Fruit fly (Drosophila melanogaster) whole organism, embryonic: ENCODE measurements around the gene Dlip1.

Source experiments
- Atf6 ChIP-seq: fragments of 200-800 bp; sonication (Bioruptor generic); IDR thresholded peaks from 2 replicates; pipeline ENCODE4 v1.3.6; 2022; ENCODE audit warnings: missing biosample characterization, missing genetic modification characterization
- CG10209 ChIP-seq: fragments of 200-800 bp; sonication (Bioruptor generic); optimal IDR thresholded peaks from 3 replicates; lab custom pipeline; 2017; ENCODE audit warnings: missing biosample characterization, mild to moderate bottlenecking, missing genetic modification characterization, missing genetic modification reagents
- CG10267 ChIP-seq: fragments of 200-800 bp; sonication (Bioruptor generic); optimal IDR thresholded peaks from 2 replicates; lab custom pipeline; 2018; ENCODE audit warnings: missing biosample characterization, mild to moderate bottlenecking, missing genetic modification characterization, moderate library complexity
- CG10979 ChIP-seq: fragments of 200-800 bp; sonication (Bioruptor generic); optimal IDR thresholded peaks from 2 replicates; lab custom pipeline; 2018; ENCODE audit warnings: missing biosample characterization, mild to moderate bottlenecking, missing genetic modification characterization, moderate library complexity
- CG12299 ChIP-seq: fragments of 200-800 bp; sonication (Bioruptor generic); optimal IDR thresholded peaks from 2 replicates; lab custom pipeline; 2018; ENCODE audit warnings: missing biosample characterization, mild to moderate bottlenecking, missing genetic modification characterization
- CG13424 ChIP-seq: fragments of 200-800 bp; sonication (Bioruptor generic); optimal IDR thresholded peaks from 2 replicates; lab custom pipeline; 2019; ENCODE audit warnings: missing biosample characterization, mild to moderate bottlenecking, missing genetic modification characterization, moderate library complexity
- CG13624 ChIP-seq: fragments of 200-800 bp; sonication (Bioruptor generic); optimal IDR thresholded peaks from 2 replicates; lab custom pipeline; 2016; ENCODE audit warnings: missing biosample characterization, missing genetic modification characterization
- CG14050 ChIP-seq: fragments of 200-800 bp; sonication (Bioruptor generic); IDR thresholded peaks from 3 replicates; pipeline ENCODE4 v1.3.6; 2022; ENCODE audit warnings: missing biosample characterization, missing genetic modification characterization
- CG15696 ChIP-seq: fragments of 200-800 bp; sonication (Bioruptor generic); optimal IDR thresholded peaks from 2 replicates; lab custom pipeline; 2019; ENCODE audit warnings: missing biosample characterization, mild to moderate bottlenecking, missing genetic modification characterization, moderate library complexity
- CG1602 ChIP-seq: fragments of 200-800 bp; sonication (Bioruptor generic); optimal IDR thresholded peaks from 3 replicates; lab custom pipeline; 2016; ENCODE audit warnings: missing biosample characterization, missing genetic modification characterization
- CG16815 ChIP-seq: fragments of 200-800 bp; sonication (Bioruptor generic); optimal IDR thresholded peaks from 3 replicates; lab custom pipeline; 2017; ENCODE audit warnings: missing biosample characterization, mild to moderate bottlenecking, missing genetic modification characterization
- CG17186 ChIP-seq: fragments of 200-800 bp; sonication (Bioruptor generic); optimal IDR thresholded peaks from 3 replicates; lab custom pipeline; 2017; ENCODE audit warnings: missing biosample characterization, missing genetic modification reagents, missing genetic modification characterization
- CG17385 ChIP-seq: fragments of 200-800 bp; sonication (Bioruptor generic); optimal IDR thresholded peaks from 3 replicates; lab custom pipeline; 2018; ENCODE audit warnings: missing biosample characterization, mild to moderate bottlenecking, missing genetic modification characterization
- CG3281 ChIP-seq: fragments of 200-800 bp; sonication (Bioruptor generic); optimal IDR thresholded peaks from 3 replicates; lab custom pipeline; 2017; ENCODE audit warnings: missing biosample characterization, mild to moderate bottlenecking, missing genetic modification characterization
- CG4424 ChIP-seq: fragments of 200-800 bp; sonication (Bioruptor generic); optimal IDR thresholded peaks from 3 replicates; lab custom pipeline; 2016; ENCODE audit warnings: missing biosample characterization, missing genetic modification characterization
- CG5953 ChIP-seq: fragments of 200-800 bp; sonication (Bioruptor generic); IDR thresholded peaks from 2 replicates; pipeline ENCODE4 v1.3.6; 2022; ENCODE audit warnings: missing biosample characterization, missing genetic modification characterization
- CG6689 ChIP-seq: fragments of 200-800 bp; sonication (Bioruptor generic); IDR thresholded peaks from 2 replicates; pipeline ENCODE4 v1.3.6; 2022; ENCODE audit warnings: missing biosample characterization, missing genetic modification characterization
- CG6813 ChIP-seq: fragments of 200-800 bp; sonication (Bioruptor generic); optimal IDR thresholded peaks from 2 replicates; lab custom pipeline; 2017; ENCODE audit warnings: missing biosample characterization, missing genetic modification characterization, mild to moderate bottlenecking, moderate library complexity, missing genetic modification reagents
- CG7271 ChIP-seq: fragments of 200-800 bp; sonication (Bioruptor generic); optimal IDR thresholded peaks from 2 replicates; lab custom pipeline; 2018; ENCODE audit warnings: missing biosample characterization, mild to moderate bottlenecking, missing genetic modification characterization, moderate library complexity
- CG7839 ChIP-seq: fragments of 200-800 bp; sonication (Bioruptor generic); optimal IDR thresholded peaks from 3 replicates; lab custom pipeline; 2018; ENCODE audit warnings: missing biosample characterization, mild to moderate bottlenecking, missing genetic modification characterization, moderate library complexity
- CG9609 ChIP-seq: fragments of 200-800 bp; sonication (Bioruptor generic); optimal IDR thresholded peaks from 3 replicates; lab custom pipeline; 2016; ENCODE audit warnings: missing biosample characterization, missing genetic modification characterization
- Chrac-16 ChIP-seq: fragments of 200-800 bp; sonication (Bioruptor generic); optimal IDR thresholded peaks from 3 replicates; lab custom pipeline; 2016; ENCODE audit warnings: missing biosample characterization, missing genetic modification characterization
- D19A ChIP-seq: fragments of 200-800 bp; optimal IDR thresholded peaks from 3 replicates; lab custom pipeline; 2019; ENCODE audit warnings: missing biosample characterization, mild to moderate bottlenecking, missing genetic modification characterization, moderate library complexity
- Doc2 ChIP-seq: fragments of 200-800 bp; sonication (Bioruptor generic); IDR thresholded peaks from 2 replicates; pipeline ENCODE4 v1.3.6; 2022; ENCODE audit warnings: missing biosample characterization, missing genetic modification characterization
- Fer1 ChIP-seq: fragments of 200-800 bp; sonication (Bioruptor generic); optimal IDR thresholded peaks from 2 replicates; lab custom pipeline; 2017; ENCODE audit warnings: missing biosample characterization, mild to moderate bottlenecking, missing genetic modification characterization
- Fer3 ChIP-seq: fragments of 200-800 bp; sonication (Bioruptor generic); optimal IDR thresholded peaks from 2 replicates; lab custom pipeline; 2018; ENCODE audit warnings: missing biosample characterization, mild to moderate bottlenecking, missing genetic modification characterization, moderate library complexity
- H15 ChIP-seq: fragments of 200-800 bp; sonication (Bioruptor generic); IDR thresholded peaks from 3 replicates; pipeline ENCODE4 v1.3.6; 2022; ENCODE audit warnings: missing biosample characterization, missing genetic modification characterization
- HLHmδ ChIP-seq: fragments of 200-800 bp; sonication (Bioruptor generic); optimal IDR thresholded peaks from 2 replicates; lab custom pipeline; 2018; ENCODE audit warnings: missing biosample characterization, mild to moderate bottlenecking, missing genetic modification characterization, moderate library complexity
- HmgZ ChIP-seq: fragments of 200-800 bp; sonication (Bioruptor generic); optimal IDR thresholded peaks from 2 replicates; lab custom pipeline; 2018; ENCODE audit warnings: missing biosample characterization, mild to moderate bottlenecking, missing genetic modification characterization
- Hsf ChIP-seq: fragments of 200-800 bp; sonication (Bioruptor generic); optimal IDR thresholded peaks from 3 replicates; lab custom pipeline; 2016; ENCODE audit warnings: missing biosample characterization, missing genetic modification characterization
- NfI ChIP-seq: fragments of 200-800 bp; sonication (Bioruptor generic); optimal IDR thresholded peaks from 3 replicates; lab custom pipeline; 2018; ENCODE audit warnings: missing biosample characterization, mild to moderate bottlenecking, missing genetic modification characterization, moderate library complexity
- Stat92E ChIP-seq, 3 experiments: fragments of >200 bp in 2 of 3; fragments of 200-800 bp in 1 of 3; sonication (Bioruptor generic) in 1 of 3; optimal IDR thresholded peaks; 2 replicates each; lab custom pipeline; 2017 to 2019; ENCODE audit warnings: missing biosample characterization in 3 of 3, missing genetic modification characterization in 3 of 3, mild to moderate bottlenecking in 1 of 3, moderate library complexity in 1 of 3
- Xrp1 ChIP-seq: fragments of 200-800 bp; sonication (Bioruptor generic); IDR thresholded peaks from 2 replicates; pipeline ENCODE4 v1.3.6; 2022; ENCODE audit warnings: missing biosample characterization, missing genetic modification characterization
- ap ChIP-seq: fragments of 200-800 bp; sonication (Bioruptor generic); IDR thresholded peaks from 2 replicates; pipeline ENCODE4 v1.3.6; 2022; ENCODE audit warnings: missing biosample characterization, missing genetic modification characterization
- bab2 ChIP-seq: fragments of 200-800 bp; sonication (Bioruptor generic); optimal IDR thresholded peaks from 2 replicates; lab custom pipeline; 2016; ENCODE audit warnings: missing biosample characterization, missing genetic modification characterization
- bbx ChIP-seq: fragments of 200-800 bp; sonication (Bioruptor generic); IDR thresholded peaks from 2 replicates; pipeline ENCODE4 v1.3.6; 2022; ENCODE audit warnings: missing biosample characterization, missing genetic modification characterization; ENCODE audit not compliant: partially characterized antibody
- corto ChIP-seq: fragments of 200-800 bp; sonication (Bioruptor generic); optimal IDR thresholded peaks from 2 replicates; lab custom pipeline; 2016; ENCODE audit warnings: missing biosample characterization, mild to moderate bottlenecking, missing genetic modification characterization, moderate library complexity
- dati ChIP-seq: fragments of 200-800 bp; sonication (Bioruptor generic); IDR thresholded peaks from 2 replicates; pipeline ENCODE4 v1.3.6; 2022; ENCODE audit warnings: missing biosample characterization, missing genetic modification characterization
- hkb ChIP-seq, 2 experiments: fragments of 200-800 bp in 1 of 2; fragments of >200 bp in 1 of 2; sonication (Bioruptor generic) in 1 of 2; IDR thresholded peaks in 1 of 2; optimal IDR thresholded peaks in 1 of 2; 2 replicates each; pipeline versions ENCODE4 v1.3.6 to Lab custom; 2017 to 2022; ENCODE audit warnings: missing biosample characterization in 1 of 2, missing genetic modification characterization in 1 of 2
- jumu ChIP-seq: fragments of 200-800 bp; sonication (Bioruptor generic); optimal IDR thresholded peaks from 3 replicates; lab custom pipeline; 2016; ENCODE audit warnings: missing biosample characterization, missing genetic modification characterization
- lilli ChIP-seq: fragments of 200-800 bp; sonication (Bioruptor generic); optimal IDR thresholded peaks from 3 replicates; lab custom pipeline; 2016; ENCODE audit warnings: missing biosample characterization, missing genetic modification characterization
- mam ChIP-seq: fragments of 200-800 bp; sonication (Bioruptor generic); optimal IDR thresholded peaks from 3 replicates; lab custom pipeline; 2016; ENCODE audit warnings: missing biosample characterization, missing genetic modification characterization
- nom ChIP-seq: fragments of 200-800 bp; sonication (Bioruptor generic); optimal IDR thresholded peaks from 2 replicates; lab custom pipeline; 2017; ENCODE audit warnings: missing biosample characterization, missing genetic modification characterization, mild to moderate bottlenecking, moderate library complexity, missing genetic modification reagents
- phol ChIP-seq: fragments of 200-800 bp; sonication (Bioruptor generic); optimal IDR thresholded peaks from 3 replicates; lab custom pipeline; 2018; ENCODE audit warnings: missing biosample characterization, mild to moderate bottlenecking, missing genetic modification characterization, moderate library complexity
- slbo ChIP-seq: fragments of 200-800 bp; sonication (Bioruptor generic); IDR thresholded peaks from 2 replicates; pipeline ENCODE4 v1.3.6; 2022; ENCODE audit warnings: missing biosample characterization, missing genetic modification characterization
- ssp ChIP-seq: fragments of 200-800 bp; sonication (Bioruptor generic); IDR thresholded peaks from 2 replicates; pipeline ENCODE4 v1.3.6; 2022; ENCODE audit warnings: missing biosample characterization, missing genetic modification characterization
- tap ChIP-seq: fragments of 200-800 bp; optimal IDR thresholded peaks from 3 replicates; lab custom pipeline; 2019; ENCODE audit warnings: missing biosample characterization, mild to moderate bottlenecking, missing genetic modification characterization, moderate library complexity
- tll ChIP-seq, 2 experiments: fragments of 200-800 bp in 1 of 2; fragments of >200 bp in 1 of 2; sonication (Bioruptor generic) in 1 of 2; optimal IDR thresholded peaks; 2 replicates each; lab custom pipeline; 2017 to 2019; ENCODE audit warnings: missing biosample characterization in 2 of 2, missing genetic modification characterization in 2 of 2, mild to moderate bottlenecking in 1 of 2, moderate library complexity in 1 of 2

The Dlip1 gene

dm6 chrX:9136776-9137550 is 21.5 kb upstream of the Dlip1 start (continued):
- TF ChIP-seq Hsf (GFP tag; lab: Kevin White, UChicago): peak; percentile 55
- peak; percentile 49; the same call in 1 of the 2 replicates for TF ChIP-seq Xrp1 (GFP tag; lab: Robert Waterston, UW)
- peak; percentile 26 for TF ChIP-seq CG6813
- TF ChIP-seq phol: peak; percentile 58
- TF ChIP-seq HmgZ (tag; lab: Kevin White, UChicago): no peak
- TF ChIP-seq CG10979: peak; percentile 58
- TF ChIP-seq bbx (GFP tag; lab: Robert Waterston, UW): no peak
- TF ChIP-seq Chrac-16: peak; percentile 22
- TF ChIP-seq Doc2 (GFP tag; lab: Robert Waterston, UW): no peak
- TF ChIP-seq dati (GFP tag; lab: Robert Waterston, UW): no peak
- peak; percentile 50 for TF ChIP-seq CG1602 (GFP tag; lab: Kevin White, UChicago)
- TF ChIP-seq jumu (GFP tag; lab: Kevin White, UChicago): peak; percentile 24
- TF ChIP-seq CG16815 (GFP tag; lab: Kevin White, UChicago): peak; percentile 27
- TF ChIP-seq CG13424 (tag; lab: Kevin White, UChicago): peak; percentile 49
- peak; percentile 30 for TF ChIP-seq CG10267 (tag; lab: Kevin White, UChicago)
- TF ChIP-seq tll (GFP tag; optimal IDR thresholded peaks at IDR 0.05; lab: Kevin White, UChicago): no peak
- TF ChIP-seq H15: 0 out of 3 replicates have a peak, but pooled peaks have one; percentile 15
- TF ChIP-seq CG7271 (tag; lab: Kevin White, UChicago): no peak
- no peak for TF ChIP-seq hkb (optimal IDR thresholded peaks at IDR 0.05; lab: Kevin White, UChicago)
- TF ChIP-seq hkb (GFP tag; IDR thresholded peaks at IDR 0.05; lab: Robert Waterston, UW): peak; percentile 62
- peak; percentile 34 for TF ChIP-seq CG3281 (GFP tag; lab: Kevin White, UChicago)
- TF ChIP-seq Fer1 (GFP tag; lab: Kevin White, UChicago): peak; percentile 23
- TF ChIP-seq slbo (GFP tag; lab: Robert Waterston, UW): peak; percentile 45
- TF ChIP-seq mam (GFP tag; lab: Kevin White, UChicago): peak; percentile 33
- TF ChIP-seq CG4424: peak; percentile 49
- no peak for TF ChIP-seq CG12299 (tag; lab: Kevin White, UChicago)
- peak; percentile 57 for TF ChIP-seq CG17385
- TF ChIP-seq Fer3 (tag; lab: Kevin White, UChicago): peak; percentile 16
- peak; percentile 37 for TF ChIP-seq D19A (tag; lab: Kevin White, UChicago)
- TF ChIP-seq HLHmδ: no peak
- peak; percentile 28; the same call in 1 of the 2 replicates for TF ChIP-seq CG5953 (GFP tag; lab: Robert Waterston, UW)
- no peak for TF ChIP-seq nom (GFP tag; lab: Kevin White, UChicago)
- peak; percentile 62 for TF ChIP-seq CG7839
- peak; percentile 21 for TF ChIP-seq CG15696 (tag; lab: Kevin White, UChicago)
- peak; percentile 33 for TF ChIP-seq NfI (GFP tag; lab: Kevin White, UChicago)
- TF ChIP-seq CG9609: peak; percentile 46
- no peak for TF ChIP-seq ap
- TF ChIP-seq CG10209: peak; percentile 22
- TF ChIP-seq CG13624: peak; percentile 19
- peak; percentile 45 for TF ChIP-seq ssp
- peak; percentile 37 for TF ChIP-seq tap (tag; lab: Kevin White, UChicago)
- TF ChIP-seq CG6689 (GFP tag; lab: Robert Waterston, UW): peak; percentile 35; the same call in 1 of the 2 replicates
- TF ChIP-seq bab2 (GFP tag; lab: Kevin White, UChicago): peak; percentile 46
- TF ChIP-seq CG17186 (GFP tag; lab: Kevin White, UChicago): no peak
- no peak for TF ChIP-seq Atf6 (GFP tag; lab: Robert Waterston, UW)
- TF ChIP-seq lilli (GFP tag; lab: Kevin White, UChicago): peak; percentile 34
- TF ChIP-seq CG14050 (GFP tag; lab: Robert Waterston, UW): peak; percentile 25; the same call in 1 of the 3 replicates
- no peak for TF ChIP-seq Stat92E (GFP tag; optimal IDR thresholded peaks at IDR 0.05; lab: Kevin White, UChicago)
- no peak for TF ChIP-seq corto
